Worm (Caenorhabditis elegans): Measurements from ENCODE around the gene Y61A9LA.12.

ce11 chrV:4546854-4547253 lies 6.8 kb upstream of the Y61A9LA.12 start:
- no peak for TF ChIP-seq ama-1 (optimal IDR thresholded peaks at IDR 0.05)
- no peak for TF ChIP-seq B0310.2 (tag; optimal IDR thresholded peaks at IDR 0.05)
- no peak for TF ChIP-seq tra-4 (tag; optimal IDR thresholded peaks at IDR 0.05)
- TF ChIP-seq ets-7 (tag; optimal IDR thresholded peaks at IDR 0.05) = no peak
- TF ChIP-seq ceh-13 (GFP tag; optimal IDR thresholded peaks at IDR 0.05) = no peak
- no peak for TF ChIP-seq flt-1 (GFP tag; IDR thresholded peaks at IDR 0.05)
- TF ChIP-seq aly-1 (tag; optimal IDR thresholded peaks at IDR 0.05) = no peak

Data from whole organism, early embryonic.